Fruit fly (Drosophila melanogaster) whole organism, adult: ENCODE data around the gene CG10375.

Experiments
- CG11617 ChIP-seq: fragments of 200-800 bp; sonication (Bioruptor generic); optimal IDR thresholded peaks from 2 replicates; lab custom pipeline; 2017; ENCODE audit warnings: mild to moderate bottlenecking, missing biosample characterization, missing genetic modification reagents, missing genetic modification characterization
- CG1620 ChIP-seq: fragments of 200-800 bp; sonication (Bioruptor generic); optimal IDR thresholded peaks from 2 replicates; lab custom pipeline; 2016; ENCODE audit warnings: missing biosample characterization, missing genetic modification characterization
- CG7045 ChIP-seq: fragments of 200-800 bp; sonication (Bioruptor generic); optimal IDR thresholded peaks from 2 replicates; lab custom pipeline; 2017; ENCODE audit warnings: missing biosample characterization, mild to moderate bottlenecking, missing genetic modification characterization
- CG7101 ChIP-seq: fragments of 200-800 bp; sonication (Bioruptor generic); optimal IDR thresholded peaks from 2 replicates; lab custom pipeline; 2018; ENCODE audit warnings: missing biosample characterization, mild to moderate bottlenecking, missing genetic modification characterization, moderate library complexity
- bab1 ChIP-seq: fragments of 200-800 bp; sonication (Bioruptor generic); optimal IDR thresholded peaks from 3 replicates; lab custom pipeline; 2019; ENCODE audit warnings: missing biosample characterization, mild to moderate bottlenecking, missing genetic modification characterization, moderate library complexity
- kay ChIP-seq: fragments of 200-800 bp; sonication (Bioruptor generic); peaks from one replicate; lab custom pipeline; 2016; ENCODE audit warnings: missing biosample characterization, missing genetic modification characterization, borderline replicate concordance
- pad ChIP-seq: fragments of 200-800 bp; sonication (Bioruptor generic); optimal IDR thresholded peaks from 3 replicates; lab custom pipeline; 2017; ENCODE audit warnings: missing biosample characterization, missing genetic modification characterization, mild to moderate bottlenecking, moderate library complexity, missing genetic modification reagents
- toe ChIP-seq: fragments of 200-800 bp; sonication (Bioruptor generic); optimal IDR thresholded peaks from 2 replicates; lab custom pipeline; 2016; ENCODE audit warnings: missing biosample characterization, missing genetic modification characterization

DNA sequence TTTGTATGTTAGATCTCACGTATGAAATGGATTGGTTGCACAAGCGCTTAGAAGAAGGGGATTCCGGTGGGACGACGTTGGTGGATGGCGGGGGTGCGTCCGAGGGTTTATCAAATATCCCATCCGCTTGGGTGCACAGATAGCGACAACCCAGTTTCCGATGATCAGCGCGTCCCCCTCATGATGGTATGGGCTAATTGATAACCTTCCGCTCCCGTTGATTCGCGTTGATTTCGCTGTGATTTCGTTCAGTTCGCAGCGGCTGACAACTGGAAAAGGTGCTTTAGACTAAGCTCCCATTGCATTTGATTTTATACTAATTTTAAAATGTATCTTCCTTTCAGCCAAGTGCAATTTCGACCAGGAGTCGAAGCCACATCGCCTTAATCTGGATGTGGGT is 22.1 kb downstream of the CG10375 start:
- no peak for TF ChIP-seq pad (GFP tag; lab: Kevin White, UChicago)
- no peak for TF ChIP-seq CG7101 (tag; lab: Kevin White, UChicago)
- no peak for TF ChIP-seq CG11617 (GFP tag; lab: Kevin White, UChicago)
- TF ChIP-seq bab1 (GFP tag; lab: Kevin White, UChicago): no peak
- no peak for TF ChIP-seq CG7045 (GFP tag; lab: Kevin White, UChicago)
- no peak for TF ChIP-seq CG1620 (GFP tag; lab: Kevin White, UChicago)
- TF ChIP-seq kay (GFP tag; lab: Kevin White, UChicago): no peak
- no peak for TF ChIP-seq toe
